Worm (Caenorhabditis elegans) whole organism, young adult: ENCODE measurements around the gene M88.3.

Experiments
- C06A6.2 ChIP-seq: fragments of 200-800 bp; sonication (Bioruptor generic); conservative IDR thresholded peaks from 2 replicates; pipeline ENCODE4 v1.3.6; 2022; ENCODE audit warnings: missing genetic modification characterization, missing compliant biosample characterization
- F10E7.11 ChIP-seq: sonication (generic microtip); optimal IDR thresholded peaks from 2 replicates; lab custom pipeline; 2017; ENCODE audit warnings: mild to moderate bottlenecking, missing genetic modification characterization, moderate library complexity, missing compliant biosample characterization
- F22D6.2 ChIP-seq: sonication (generic microtip); optimal IDR thresholded peaks from 2 replicates; lab custom pipeline; 2016; ENCODE audit warnings: mild to moderate bottlenecking, missing genetic modification characterization, missing compliant biosample characterization
- F33H1.4 ChIP-seq: fragments of 200-800 bp; sonication (Bioruptor generic); IDR thresholded peaks from 2 replicates; pipeline ENCODE4 v1.3.6; 2022; ENCODE audit warnings: missing genetic modification reagents, missing genetic modification characterization, missing compliant biosample characterization
- F49E8.2 ChIP-seq: sonication (generic microtip); optimal IDR thresholded peaks from 3 replicates; lab custom pipeline; 2017; ENCODE audit warnings: missing genetic modification characterization, mild to moderate bottlenecking, missing compliant biosample characterization, antibody characterized with exemption, moderate library complexity; ENCODE audit not compliant: insufficient read depth
- F55B11.4 ChIP-seq: sonication (generic microtip); optimal IDR thresholded peaks from 2 replicates; lab custom pipeline; 2016; ENCODE audit warnings: missing compliant biosample characterization, missing genetic modification characterization, borderline replicate concordance; ENCODE audit not compliant: insufficient read depth
- F57A8.1 ChIP-seq: fragments of 200-800 bp; sonication (Bioruptor generic); optimal IDR thresholded peaks from 2 replicates; lab custom pipeline; 2018; ENCODE audit warnings: mild to moderate bottlenecking, missing genetic modification characterization, moderate library complexity, missing compliant biosample characterization
- F57C9.4 ChIP-seq: sonication (generic microtip); optimal IDR thresholded peaks from 2 replicates; lab custom pipeline; 2017; ENCODE audit warnings: mild to moderate bottlenecking, missing genetic modification characterization, missing compliant biosample characterization
- K12H6.12 ChIP-seq: fragments of 200-800 bp; sonication (Bioruptor generic); optimal IDR thresholded peaks from 2 replicates; lab custom pipeline; 2018; ENCODE audit warnings: mild to moderate bottlenecking, missing genetic modification characterization, missing compliant biosample characterization
- Y67H2A.10 ChIP-seq: fragments of 200-800 bp; sonication (Bioruptor generic); conservative IDR thresholded peaks from 2 replicates; pipeline ENCODE4 v1.3.6; 2022; ENCODE audit warnings: missing genetic modification reagents, missing genetic modification characterization, missing compliant biosample characterization
- ama-1 ChIP-seq, 3 experiments: fragments of 150-350 bp in 1 of 3; sonication (generic microtip) in 2 of 3; optimal IDR thresholded peaks; 2 replicates each; lab custom pipeline; 2014 to 2018; ENCODE audit warnings: missing biosample characterization in 2 of 3, missing genetic modification characterization in 2 of 3, missing genetic modification reagents in 2 of 3
- atf-7 ChIP-seq: sonication (generic microtip); optimal IDR thresholded peaks from 2 replicates; lab custom pipeline; 2017; ENCODE audit warnings: mild to moderate bottlenecking, missing genetic modification characterization, missing compliant biosample characterization
- athp-1 ChIP-seq: sonication (generic microtip); optimal IDR thresholded peaks from 2 replicates; lab custom pipeline; 2017; ENCODE audit warnings: mild to moderate bottlenecking, missing genetic modification characterization, missing compliant biosample characterization
- attf-6 ChIP-seq: fragments of 200-800 bp; sonication (Bioruptor generic); IDR thresholded peaks from 2 replicates; pipeline ENCODE4 v1.3.6; 2022; ENCODE audit warnings: missing genetic modification reagents, missing genetic modification characterization, missing compliant biosample characterization
- cebp-2 ChIP-seq: fragments of 200-800 bp; sonication (Bioruptor generic); IDR thresholded peaks from 2 replicates; pipeline ENCODE4 v1.3.6; 2022; ENCODE audit warnings: missing genetic modification characterization, missing compliant biosample characterization
- ceh-79 ChIP-seq: sonication (generic microtip); optimal IDR thresholded peaks from 2 replicates; lab custom pipeline; 2017; ENCODE audit warnings: mild to moderate bottlenecking, missing genetic modification characterization, missing compliant biosample characterization
- ceh-91 ChIP-seq: fragments of 200-800 bp; sonication (Bioruptor generic); IDR thresholded peaks from 2 replicates; pipeline ENCODE4 v1.3.6; 2022; ENCODE audit warnings: missing genetic modification reagents, missing genetic modification characterization, missing compliant biosample characterization
- dox-1 ChIP-seq: fragments of 200-800 bp; sonication (Bioruptor generic); IDR thresholded peaks from 2 replicates; pipeline ENCODE4 v1.3.6; 2022; ENCODE audit warnings: missing genetic modification reagents, missing genetic modification characterization, missing compliant biosample characterization
- dpff-1 ChIP-seq: sonication (generic microtip); optimal IDR thresholded peaks from 2 replicates; lab custom pipeline; 2017; ENCODE audit warnings: mild to moderate bottlenecking, missing genetic modification characterization, missing compliant biosample characterization
- egl-44 ChIP-seq: fragments of 200-800 bp; sonication (Bioruptor generic); IDR thresholded peaks from 2 replicates; pipeline ENCODE4 v1.3.6; 2022; ENCODE audit warnings: missing genetic modification reagents, missing genetic modification characterization, missing compliant biosample characterization
- ets-4 ChIP-seq: fragments of 200-800 bp; sonication (Bioruptor generic); optimal IDR thresholded peaks from 2 replicates; lab custom pipeline; 2018; ENCODE audit warnings: mild to moderate bottlenecking, missing genetic modification characterization, missing compliant biosample characterization
- him-1 ChIP-seq: sonication (generic microtip); optimal IDR thresholded peaks from 2 replicates; lab custom pipeline; 2016; ENCODE audit warnings: missing genotype, missing genetic modification reagents, missing genetic modification characterization, missing compliant biosample characterization
- hlh-26 ChIP-seq: fragments of 200-800 bp; sonication (Bioruptor generic); conservative IDR thresholded peaks from 2 replicates; pipeline ENCODE4 v1.3.6; 2022; ENCODE audit warnings: missing genetic modification reagents, missing genetic modification characterization, missing compliant biosample characterization
- let-526 ChIP-seq: fragments of 200-800 bp; sonication (Bioruptor generic); IDR thresholded peaks from 2 replicates; pipeline ENCODE4 v1.3.6; 2022; ENCODE audit warnings: missing genetic modification reagents, missing genetic modification characterization, missing compliant biosample characterization
- lin-40 ChIP-seq: sonication (generic microtip); optimal IDR thresholded peaks from 2 replicates; lab custom pipeline; 2016; ENCODE audit warnings: missing genetic modification characterization, mild to moderate bottlenecking, missing compliant biosample characterization, missing genotype, missing genetic modification reagents
- lin-54 ChIP-seq: fragments of 200-800 bp; sonication (Bioruptor generic); optimal IDR thresholded peaks from 2 replicates; lab custom pipeline; 2018; ENCODE audit warnings: mild to moderate bottlenecking, missing genetic modification characterization, missing compliant biosample characterization
- lir-1 ChIP-seq: fragments of 200-800 bp; sonication (Bioruptor generic); conservative IDR thresholded peaks from 2 replicates; pipeline ENCODE4 v1.3.6; 2022; ENCODE audit warnings: missing genetic modification reagents, missing genetic modification characterization, missing compliant biosample characterization
- madf-3 ChIP-seq: fragments of 200-800 bp; sonication (Bioruptor generic); IDR thresholded peaks from 2 replicates; pipeline ENCODE4 v1.3.6; 2022; ENCODE audit warnings: missing genetic modification reagents, missing genetic modification characterization, missing compliant biosample characterization
- madf-6 ChIP-seq: fragments of 200-800 bp; sonication (Bioruptor generic); IDR thresholded peaks from 2 replicates; pipeline ENCODE4 v1.3.6; 2022; ENCODE audit warnings: missing genetic modification reagents, missing genetic modification characterization, missing compliant biosample characterization
- mxl-1 ChIP-seq: sonication (generic microtip); optimal IDR thresholded peaks from 2 replicates; lab custom pipeline; 2016; ENCODE audit warnings: missing genetic modification characterization, missing compliant biosample characterization
- nfyb-1 ChIP-seq: fragments of 200-800 bp; sonication (Bioruptor generic); IDR thresholded peaks from 2 replicates; pipeline ENCODE4 v1.3.6; 2022; ENCODE audit warnings: missing genetic modification reagents, missing genetic modification characterization, missing compliant biosample characterization
- nhr-120 ChIP-seq: fragments of 200-800 bp; sonication (Bioruptor generic); IDR thresholded peaks from 2 replicates; pipeline ENCODE4 v1.3.6; 2022; ENCODE audit warnings: missing genetic modification characterization, missing compliant biosample characterization
- nhr-80 ChIP-seq: sonication (generic microtip); optimal IDR thresholded peaks from 2 replicates; lab custom pipeline; 2016; ENCODE audit warnings: missing genetic modification characterization, missing compliant biosample characterization
- nhr-90 ChIP-seq: sonication (generic microtip); optimal IDR thresholded peaks from 2 replicates; lab custom pipeline; 2016; ENCODE audit warnings: missing genotype, mild to moderate bottlenecking, missing genetic modification characterization, missing compliant biosample characterization
- repo-1 ChIP-seq: sonication (generic microtip); optimal IDR thresholded peaks from 2 replicates; lab custom pipeline; 2017; ENCODE audit warnings: mild to moderate bottlenecking, missing genetic modification characterization, missing compliant biosample characterization
- snpc-1.3 ChIP-seq: sonication (generic microtip); optimal IDR thresholded peaks from 2 replicates; lab custom pipeline; 2017; ENCODE audit warnings: missing genetic modification characterization, mild to moderate bottlenecking, missing compliant biosample characterization, antibody characterized with exemption, moderate library complexity, missing genotype, missing genetic modification reagents; ENCODE audit not compliant: insufficient read depth
- snpc-4 ChIP-seq, 5 experiments: fragments of 150-350 bp in 1 of 5; sonication (generic microtip) in 4 of 5; optimal IDR thresholded peaks; 2 replicates each; lab custom pipeline; 2014 to 2018; ENCODE audit warnings: missing genetic modification characterization in 5 of 5, missing biosample characterization in 3 of 5, antibody characterized with exemption in 2 of 5, mild to moderate bottlenecking in 2 of 5, missing compliant biosample characterization in 2 of 5, missing genotype in 2 of 5, moderate library complexity in 2 of 5, missing genetic modification reagents in 1 of 5
- tbp1 ChIP-seq: fragments of 200-800 bp; sonication (Bioruptor generic); optimal IDR thresholded peaks from 2 replicates; lab custom pipeline; 2018; ENCODE audit warnings: mild to moderate bottlenecking, missing genetic modification characterization, missing compliant biosample characterization
- tlf-1 ChIP-seq: fragments of 200-800 bp; sonication (Bioruptor generic); optimal IDR thresholded peaks from 2 replicates; lab custom pipeline; 2018; ENCODE audit warnings: mild to moderate bottlenecking, missing genetic modification characterization, missing compliant biosample characterization
- zfh-2 ChIP-seq: fragments of 200-800 bp; sonication (Bioruptor generic); conservative IDR thresholded peaks from 2 replicates; pipeline ENCODE4 v1.3.6; 2022; ENCODE audit warnings: missing genetic modification reagents, missing genetic modification characterization, missing compliant biosample characterization
- ztf-18 ChIP-seq: sonication (generic microtip); optimal IDR thresholded peaks from 2 replicates; lab custom pipeline; 2016; ENCODE audit warnings: missing genotype, mild to moderate bottlenecking, missing genetic modification characterization, missing compliant biosample characterization
- ztf-3 ChIP-seq: fragments of 200-800 bp; sonication (Bioruptor generic); optimal IDR thresholded peaks from 2 replicates; lab custom pipeline; 2018; ENCODE audit warnings: mild to moderate bottlenecking, missing genetic modification characterization, missing compliant biosample characterization

M88.3 gene

DNA sequence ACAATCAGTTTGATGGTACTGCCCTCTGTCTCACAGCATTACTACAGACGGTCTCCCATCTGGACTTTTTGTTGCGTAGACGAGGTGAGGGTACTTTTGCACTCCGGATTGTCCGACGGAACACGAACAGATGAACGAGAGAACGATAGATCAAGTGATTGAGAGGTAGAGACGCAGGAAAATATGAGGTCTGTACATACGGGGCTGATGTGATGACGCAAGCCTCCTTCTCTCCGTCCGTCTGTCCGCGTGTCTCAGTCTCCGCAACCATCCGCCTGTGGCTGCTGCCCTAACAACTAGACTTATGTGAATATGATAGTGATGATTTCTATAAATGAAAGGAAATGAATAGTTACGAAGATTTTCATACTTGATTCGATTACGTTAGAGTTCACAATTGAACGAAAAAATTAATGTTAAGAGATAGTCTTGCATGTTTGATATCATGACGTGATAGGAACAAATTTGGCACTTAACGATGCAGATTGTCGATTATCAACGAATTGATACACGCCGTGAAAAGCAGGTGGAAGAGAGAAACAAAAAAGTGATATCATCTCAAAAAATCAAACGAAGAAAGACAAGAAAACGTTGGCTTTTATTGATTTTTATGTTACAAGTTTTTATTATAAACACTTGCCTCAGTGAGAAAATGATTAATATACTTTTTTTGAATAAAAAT lies 42.2 kb downstream of the M88.3 start:
- TF ChIP-seq zfh-2 (GFP tag; lab: Robert Waterston, UW) (0 out of 2 replicates have a peak, but pooled peaks have one; percentile 40), him-1 (tag; lab: Kevin White, UChicago) (no peak), atf-7 (tag; lab: Kevin White, UChicago) (peak; percentile 94), Y67H2A.10 (GFP tag; lab: Robert Waterston, UW) (no peak), dpff-1 (tag; lab: Kevin White, UChicago) (no peak), athp-1 (tag; lab: Kevin White, UChicago) (no peak), nhr-120 (no peak), cebp-2 (GFP tag; lab: Robert Waterston, UW) (no peak), F55B11.4 (tag; lab: Kevin White, UChicago) (no peak), ceh-91 (GFP tag; lab: Robert Waterston, UW) (no peak), F57C9.4 (tag; lab: Kevin White, UChicago) (no peak), nhr-80 (tag; lab: Kevin White, UChicago) (peak; percentile 61), nhr-90 (no peak), lin-54 (GFP tag; lab: Kevin White, UChicago) (no peak), ztf-3 (no peak), nfyb-1 (GFP tag; lab: Robert Waterston, UW) (peak; percentile 48; the same call in 1 of the 2 replicates)

- TF ChIP-seq madf-6 (peak; percentile 27), K12H6.12 (no peak), snpc-1.3 (tag; lab: Kevin White, UChicago) (peak; percentile 27), ztf-18 (tag; lab: Kevin White, UChicago) (no peak), nhr-120 (no peak), ama-1 (optimal IDR thresholded peaks at IDR 0.05; lab: Kevin White, UChicago) (peak; percentile 14), ama-1 (GFP tag; optimal IDR thresholded peaks at IDR 0.05; lab: Kevin White, UChicago) (no peak), ets-4 (GFP tag; lab: Kevin White, UChicago) (no peak)
- TF ChIP-seq, all 124 proteins: peak for 3
Observed at ce11 chrIII:4498938-4499337, 45.9 kb downstream of the M88.3 start, which contains the start of the genes C07G2.5 and atf-7. C07G2.5 (minus strand) TSS chrIII:4499038. atf-7 (minus strand) TSS chrIII:4499045.

DNA sequence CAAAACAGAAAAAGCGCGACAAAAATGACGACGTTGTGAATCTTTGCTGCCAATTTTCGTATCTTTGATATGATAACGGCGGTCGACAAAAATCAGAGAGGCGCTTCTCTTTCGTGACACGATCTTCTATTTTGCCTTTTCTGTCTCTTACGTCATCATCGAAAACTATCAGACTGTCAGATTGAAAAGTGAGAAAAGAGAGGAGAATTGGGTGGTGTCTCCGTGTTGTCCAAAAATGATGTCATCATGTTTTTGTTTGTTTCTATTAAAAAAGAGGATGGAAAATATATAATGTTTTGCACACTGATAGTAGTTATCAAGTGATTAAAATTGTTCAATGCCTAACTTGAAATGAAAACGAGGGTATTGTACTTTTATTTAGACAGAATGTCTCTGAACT lies 48.8 kb downstream of the M88.3 start:
- TF ChIP-seq snpc-4 (GFP tag; optimal IDR thresholded peaks at IDR 0.05; lab: Kevin White, UChicago) (no peak), snpc-4 (tag; optimal IDR thresholded peaks at IDR 0.05; lab: Kevin White, UChicago) (peak in 1 of 4 experiments; percentile 7), madf-6 (no peak), ceh-79 (tag; lab: Kevin White, UChicago) (no peak), F22D6.2 (tag; lab: Kevin White, UChicago) (no peak), F33H1.4 (GFP tag; lab: Robert Waterston, UW) (no peak), nhr-120 (no peak), let-526 (GFP tag; lab: Robert Waterston, UW) (0 out of 2 replicates have a peak, but pooled peaks have one; percentile 20), ets-4 (GFP tag; lab: Kevin White, UChicago) (no peak), dox-1 (peak; percentile 39; the same call in 1 of the 2 replicates), hlh-26 (GFP tag; lab: Robert Waterston, UW) (no peak), lin-40 (tag; lab: Kevin White, UChicago) (peak; percentile 36), C06A6.2 (GFP tag; lab: Robert Waterston, UW) (no peak), F57A8.1 (no peak), lir-1 (no peak), tlf-1 (GFP tag; lab: Kevin White, UChicago) (no peak), tbp1 (GFP tag; lab: Kevin White, UChicago) (peak; percentile 42), F49E8.2 (no peak), ceh-91 (GFP tag; lab: Robert Waterston, UW) (no peak), egl-44 (GFP tag; lab: Robert Waterston, UW) (0 out of 2 replicates have a peak, but pooled peaks have one; percentile 31), nhr-90 (peak; percentile 53), madf-3 (GFP tag; lab: Robert Waterston, UW) (no peak), mxl-1 (no peak), repo-1 (tag; lab: Kevin White, UChicago) (no peak), attf-6 (GFP tag; lab: Robert Waterston, UW) (no peak), F10E7.11 (tag; lab: Kevin White, UChicago) (no peak), F55B11.4 (tag; lab: Kevin White, UChicago) (no peak)
